Fruit fly (Drosophila melanogaster) whole organism, adult: Measurements from ENCODE around the gene Lcp65Ac.

Experiments
- CG14711 ChIP-seq: fragments of 200-800 bp; sonication (Bioruptor generic); optimal IDR thresholded peaks from 2 replicates; lab custom pipeline; 2018; ENCODE audit warnings: missing biosample characterization, mild to moderate bottlenecking, missing genetic modification characterization, moderate library complexity
- CG7045 ChIP-seq: fragments of 200-800 bp; sonication (Bioruptor generic); optimal IDR thresholded peaks from 2 replicates; lab custom pipeline; 2017; ENCODE audit warnings: missing biosample characterization, mild to moderate bottlenecking, missing genetic modification characterization

DNA sequence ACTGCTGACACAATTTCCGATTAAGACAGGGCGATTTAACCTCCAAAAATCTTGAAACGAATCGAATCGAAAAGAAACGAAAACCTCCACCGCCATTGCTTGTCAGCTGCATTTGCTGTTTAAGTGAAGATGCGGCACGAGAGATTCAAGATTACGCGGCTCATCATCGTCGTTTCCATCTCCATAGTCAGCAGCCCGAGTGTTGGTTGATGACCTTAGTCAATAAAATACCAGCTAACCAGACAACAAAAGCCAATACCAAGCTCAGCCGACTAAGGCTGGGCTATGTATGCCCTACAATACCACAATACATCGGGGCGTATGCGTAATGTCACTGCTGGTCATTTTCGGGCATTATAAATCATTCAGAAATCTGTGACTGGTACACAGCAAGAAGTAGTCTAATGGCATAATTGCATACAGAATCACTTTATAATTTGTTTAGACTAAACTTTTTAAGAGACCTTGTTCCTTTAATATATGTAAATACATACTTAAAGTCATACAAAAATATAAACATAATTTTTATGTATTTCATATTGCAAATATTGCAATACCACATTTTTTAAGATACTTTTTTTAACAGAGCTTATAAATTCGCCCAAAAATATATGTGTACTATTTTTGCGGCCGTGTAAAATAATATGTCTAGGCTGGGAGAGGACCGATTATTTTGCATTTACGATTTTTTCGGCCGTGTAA is 3.7 kb upstream of the Lcp65Ac start:
- TF ChIP-seq CG7045 (GFP tag; lab: Kevin White, UChicago): no peak
- TF ChIP-seq CG14711: no peak
